Worm (Caenorhabditis elegans) whole organism, L4/young adult: ENCODE data around the gene F54E4.3.

Experiments
- W03F9.2 ChIP-seq: fragments of 150-350 bp; optimal IDR thresholded peaks from 2 replicates; lab custom pipeline; 2014; ENCODE audit warnings: missing biosample characterization, missing genetic modification characterization
- dao-5 ChIP-seq: sonication (generic microtip); optimal IDR thresholded peaks from 2 replicates; lab custom pipeline; 2016; ENCODE audit warnings: missing genotype, missing genetic modification characterization, moderate library complexity, missing compliant biosample characterization
- him-1 ChIP-seq: sonication (generic microtip); optimal IDR thresholded peaks from 2 replicates; lab custom pipeline; 2016; ENCODE audit warnings: missing genotype, missing genetic modification reagents, missing genetic modification characterization, missing compliant biosample characterization

DNA sequence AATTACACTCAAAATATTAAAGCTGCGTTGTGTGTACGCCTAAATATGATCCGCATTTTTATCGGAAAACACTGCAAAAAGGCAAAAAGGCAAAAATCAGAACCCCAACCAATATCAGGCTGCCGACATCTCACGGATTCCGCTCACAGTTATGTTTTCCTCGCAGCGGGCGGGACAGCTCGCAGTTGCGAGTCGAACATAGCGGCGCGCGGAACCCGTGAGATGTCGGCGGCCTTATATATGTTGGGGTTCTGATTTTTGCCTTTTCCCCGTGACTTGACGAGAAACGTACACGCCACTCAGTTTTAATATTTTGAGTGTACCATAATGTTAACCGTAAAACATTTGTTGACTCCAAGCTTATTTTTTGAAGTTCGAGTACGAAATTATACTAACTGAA lies 1.2 kb upstream of the F54E4.3 start:
- no peak for TF ChIP-seq dao-5
- TF ChIP-seq him-1 (tag; lab: Kevin White, UChicago), result no peak
- TF ChIP-seq W03F9.2 (tag; lab: Kevin White, UChicago), result no peak
